Fruit fly (Drosophila melanogaster) S2 (cell line): ENCODE data around the gene Fdh.
A peak's percentile ranks its signal among the peaks of the same experiment; 100 is the strongest.

Source experiments
- CG8478 ChIP-seq: fragments of >200 bp; optimal IDR thresholded peaks from 2 replicates; lab custom pipeline; 2018
- CTCF ChIP-seq, 2 experiments: fragments of >200 bp; optimal IDR thresholded peaks; 2 replicates each; lab custom pipeline; 2018

Fdh gene

dm6 chr3R:10872148-10872783 lies at the start of gene Fdh:
Gene Fdh (minus strand): TSS chr3R:10872381.
- TF ChIP-seq CTCF (optimal IDR thresholded peaks at IDR 0.05; lab: Kevin White, UChicago) (no peak), CG8478 (lab: Kevin White, UChicago) (no peak)

dm6 chr3R:10893327-10893726 lies 21.1 kb upstream of the Fdh start, which contains the start of gene CG6621:
Gene CG6621 (minus strand): TSS chr3R:10893531.
- TF ChIP-seq CG8478 (lab: Kevin White, UChicago) (no peak), CTCF (optimal IDR thresholded peaks at IDR 0.05; lab: Kevin White, UChicago) (peak; percentile 50 to 68)

DNA sequence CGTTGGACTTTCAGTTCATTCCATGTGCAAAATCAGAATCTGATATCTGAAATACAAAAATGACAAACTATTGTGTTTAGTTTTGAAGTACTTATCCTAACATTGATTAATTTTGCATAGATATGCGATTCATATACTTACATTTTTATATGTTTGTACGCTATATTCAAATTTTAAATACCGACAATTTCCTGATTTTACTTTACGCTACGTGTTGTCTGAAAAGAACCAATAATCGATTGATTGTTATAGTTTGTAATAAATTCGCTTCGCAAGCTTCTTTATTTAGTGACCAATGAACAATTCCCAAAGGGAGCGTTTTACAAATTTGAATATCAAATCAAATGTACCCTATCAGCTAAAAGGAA lies 17.3 kb upstream of the Fdh start, which contains the start of gene Ak3:
Gene Ak3, minus strand, starts transcription at position 69 of the 368 bp plus-strand sequence.
- no peak for TF ChIP-seq CG8478 (lab: Kevin White, UChicago)
- no peak for TF ChIP-seq CTCF (optimal IDR thresholded peaks at IDR 0.05; lab: Kevin White, UChicago)

dm6 chr3R:10888633-10889519 lies 16.7 kb upstream of the Fdh start:
- TF ChIP-seq CTCF (optimal IDR thresholded peaks at IDR 0.05; lab: Kevin White, UChicago) = no peak
- no peak for TF ChIP-seq CG8478 (lab: Kevin White, UChicago)

DNA sequence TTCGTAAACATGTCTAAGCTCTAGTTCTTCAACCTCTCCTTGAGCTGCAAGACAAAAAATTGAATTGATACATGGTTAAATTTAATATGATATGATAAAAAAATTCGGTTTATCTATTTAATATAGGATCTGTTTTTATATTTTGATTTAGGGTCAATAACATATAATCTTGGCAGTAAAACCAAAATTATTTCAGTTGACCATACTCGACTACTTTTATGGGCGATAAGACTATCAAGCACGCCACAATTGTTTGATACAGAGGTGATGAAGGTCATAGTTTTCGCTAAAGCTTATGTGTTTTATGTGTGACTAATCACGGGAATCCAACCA lies 16.1 kb upstream of the Fdh start:
- TF ChIP-seq CG8478 (lab: Kevin White, UChicago) (no peak), CTCF (optimal IDR thresholded peaks at IDR 0.05; lab: Kevin White, UChicago) (no peak)

- TF ChIP-seq CTCF (optimal IDR thresholded peaks at IDR 0.05; lab: Kevin White, UChicago) (no peak), CG8478 (lab: Kevin White, UChicago) (no peak)
Observed at dm6 chr3R:10886462-10887315, 14.5 kb upstream of the Fdh start.

DNA sequence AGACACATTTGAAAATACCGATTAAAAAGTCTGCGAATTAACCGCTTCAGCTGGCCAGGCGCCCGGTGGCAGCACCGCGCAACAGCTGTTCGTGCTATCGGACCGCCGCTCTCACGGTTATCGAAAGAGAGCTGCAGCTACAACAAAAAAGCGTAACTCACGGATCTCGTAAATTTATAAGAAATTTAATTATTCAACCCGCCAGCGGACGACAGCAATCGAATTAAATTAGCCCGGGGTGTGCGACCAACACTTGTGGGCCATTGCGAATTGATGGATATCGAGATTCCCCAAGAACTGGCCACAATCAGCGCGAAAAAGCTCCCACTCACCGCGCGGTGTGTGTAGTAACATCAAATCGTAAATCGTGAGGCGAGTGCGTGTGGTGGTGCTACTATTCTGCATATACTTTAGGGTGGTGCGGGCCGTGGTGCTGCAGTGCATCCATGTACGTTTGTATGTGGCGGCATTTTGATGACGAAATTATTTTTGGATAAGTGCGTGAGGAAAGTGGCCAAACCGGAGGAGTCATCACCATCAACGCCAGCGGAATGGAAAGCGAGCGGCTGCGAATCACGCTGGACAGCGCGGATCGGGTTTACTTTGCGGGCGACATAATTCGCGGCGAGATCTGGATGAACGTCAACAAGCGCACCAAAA lies 13.4 kb upstream of the Fdh start, which contains the start of gene Leash:
Gene Leash, plus strand, starts transcription at position 119 of the 660 bp plus-strand sequence.
- TF ChIP-seq CG8478 (lab: Kevin White, UChicago) = no peak
- TF ChIP-seq CTCF (optimal IDR thresholded peaks at IDR 0.05; lab: Kevin White, UChicago) = no peak

DNA sequence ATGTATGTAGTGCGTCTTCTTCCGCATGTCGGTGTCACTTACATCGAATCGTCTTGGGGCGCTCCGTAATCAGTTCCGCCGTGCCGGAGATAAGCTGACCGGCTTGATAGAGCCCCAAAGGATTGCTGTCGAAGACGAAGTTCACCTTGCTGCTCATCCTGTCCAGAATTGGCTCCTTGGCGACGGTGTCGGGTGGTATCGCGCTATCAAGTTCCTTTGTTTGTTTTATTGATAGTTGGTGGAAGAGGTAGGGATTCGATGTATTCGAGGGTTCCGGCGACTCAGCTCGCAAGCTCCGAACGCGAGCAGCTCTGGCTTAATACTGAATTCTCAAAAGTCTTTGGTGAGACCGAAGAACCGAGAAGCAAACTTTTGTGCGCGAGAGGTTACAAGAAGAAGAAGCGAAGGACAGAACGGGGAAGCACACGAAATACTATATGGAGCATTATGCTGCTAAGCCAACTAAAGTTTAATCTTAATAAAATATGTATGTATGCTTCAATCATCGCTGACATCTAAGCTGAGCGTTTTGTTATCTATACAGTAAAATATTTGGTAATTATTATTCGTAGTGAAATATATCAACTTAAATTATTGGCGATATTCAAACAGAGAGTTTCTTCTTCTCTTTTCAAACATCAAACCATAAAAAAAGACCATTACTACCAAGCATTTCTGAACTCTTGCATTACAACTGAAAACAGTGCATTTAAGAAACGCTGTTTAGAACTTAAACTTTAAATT lies 12.7 kb upstream of the Fdh start, which contains the start of gene CG14696:
Gene CG14696, minus strand, starts transcription at position 324 of the 744 bp plus-strand sequence.
- no peak for TF ChIP-seq CTCF (optimal IDR thresholded peaks at IDR 0.05; lab: Kevin White, UChicago)
- TF ChIP-seq CG8478 (lab: Kevin White, UChicago) = no peak

DNA sequence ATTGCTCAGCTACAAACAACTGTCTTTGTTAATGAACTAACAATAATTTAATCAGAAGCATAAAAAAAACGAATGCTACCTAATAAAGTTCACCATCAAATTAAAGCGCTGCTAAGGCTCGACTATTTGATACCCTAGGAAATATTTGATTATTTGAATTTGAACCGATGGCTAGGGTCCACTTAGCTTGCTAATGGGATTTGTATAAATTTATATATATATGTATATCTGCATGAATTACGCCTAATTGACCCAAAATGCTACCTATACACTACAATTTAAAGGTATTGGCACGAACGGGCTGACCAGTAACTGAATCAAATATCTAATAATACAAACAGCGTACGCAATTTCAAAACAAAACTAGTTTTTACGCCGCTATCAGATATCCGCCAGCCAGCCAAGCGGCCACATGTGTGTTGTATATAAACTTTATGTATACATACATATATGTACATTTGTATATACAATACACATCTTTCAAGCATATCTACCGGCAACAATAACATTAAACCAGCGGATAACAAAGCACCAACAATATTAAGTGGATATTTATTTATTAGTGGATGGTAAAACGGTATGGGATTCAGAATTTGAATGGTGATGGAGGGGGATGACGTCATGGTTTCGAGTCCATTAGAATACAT lies 12.0 kb upstream of the Fdh start:
- TF ChIP-seq CTCF (optimal IDR thresholded peaks at IDR 0.05; lab: Kevin White, UChicago) (no peak), CG8478 (lab: Kevin White, UChicago) (no peak)

DNA sequence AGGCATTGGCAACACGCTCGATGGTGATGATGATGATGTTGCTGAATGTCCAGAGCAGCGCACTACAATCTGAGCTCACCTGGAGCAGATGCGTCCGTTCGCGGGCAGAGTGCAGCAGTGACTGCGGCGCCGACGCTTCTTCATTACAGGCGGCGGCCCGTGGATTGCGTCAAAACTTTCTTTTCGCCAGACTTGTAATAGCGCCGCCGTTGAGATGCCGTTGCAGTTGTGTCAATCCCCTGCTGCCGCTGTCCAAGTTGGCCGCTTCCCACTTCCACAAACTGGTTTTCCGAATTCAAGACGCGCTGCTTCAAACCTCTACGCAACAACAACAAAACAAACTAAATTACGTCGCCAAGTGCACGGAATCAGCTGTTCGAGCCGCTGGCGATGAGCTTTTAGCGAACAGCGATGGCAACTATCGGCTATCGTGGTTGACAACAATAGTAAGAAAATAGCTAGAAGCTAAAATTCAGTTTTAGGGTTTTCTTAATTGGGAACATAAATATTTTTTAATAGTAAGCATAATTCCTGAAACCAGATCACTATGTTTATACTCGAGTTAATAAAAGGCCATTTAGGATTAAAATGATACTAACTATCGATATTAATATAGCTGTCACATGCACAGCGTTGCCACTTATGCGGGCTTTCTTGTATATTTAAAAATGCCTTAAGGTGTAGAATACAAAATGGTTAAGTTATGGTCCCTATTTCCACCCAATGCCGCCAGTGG lies 9.8 kb upstream of the Fdh start, which contains the start of gene Tpc1:
Gene Tpc1, minus strand, starts transcription at position 365 of the 736 bp plus-strand sequence.
- TF ChIP-seq CG8478 (lab: Kevin White, UChicago) (no peak), CTCF (optimal IDR thresholded peaks at IDR 0.05; lab: Kevin White, UChicago) (no peak)

- no peak for TF ChIP-seq CG8478 (lab: Kevin White, UChicago)
- TF ChIP-seq CTCF (optimal IDR thresholded peaks at IDR 0.05; lab: Kevin White, UChicago) = no peak
Observed at dm6 chr3R:10879219-10879618, 7.0 kb upstream of the Fdh start, which contains the start of gene CG14695. Gene CG14695 (minus strand): TSS chr3R:10879319.

- TF ChIP-seq CG8478 (lab: Kevin White, UChicago) = no peak
- no peak for TF ChIP-seq CTCF (optimal IDR thresholded peaks at IDR 0.05; lab: Kevin White, UChicago)
Observed at dm6 chr3R:10878628-10879027, 6.4 kb upstream of the Fdh start.
